Worm (Caenorhabditis elegans) whole organism, midembryonic: Measurements from ENCODE around the gene R144.11.

Experiments used
- cog-1 ChIP-seq: sonication (generic microtip); optimal IDR thresholded peaks from 2 replicates; lab custom pipeline; 2016; ENCODE audit warnings: missing genetic modification characterization, missing compliant biosample characterization
- flt-1 ChIP-seq: fragments of 200-800 bp; sonication (Bioruptor generic); IDR thresholded peaks from 2 replicates; pipeline ENCODE4 v1.3.6; 2022; ENCODE audit warnings: missing genetic modification characterization, missing compliant biosample characterization
- ztf-23 ChIP-seq: fragments of 200-800 bp; sonication (Bioruptor generic); IDR thresholded peaks from 2 replicates; pipeline ENCODE4 v1.3.6; 2022; ENCODE audit warnings: missing genetic modification reagents, missing genetic modification characterization, missing compliant biosample characterization

ce11 chrIII:5002231-5002630 is 6.4 kb downstream of the R144.11 start, which contains the start of gene R144.10:
- no peak for TF ChIP-seq flt-1 (GFP tag; lab: Robert Waterston, UW)
- no peak for TF ChIP-seq cog-1
- TF ChIP-seq ztf-23, result no peak
